Worm (Caenorhabditis elegans) whole organism, L4 larva: ENCODE data around the gene sto-2.

ENCODE experiments used
- D1046.2 ChIP-seq: fragments of 200-800 bp; sonication (Bioruptor generic); IDR thresholded peaks from 2 replicates; pipeline ENCODE4 v1.3.6; 2022; ENCODE audit warnings: missing genetic modification characterization, missing compliant biosample characterization
- F44E2.7 ChIP-seq: fragments of 200-800 bp; sonication (Bioruptor generic); IDR thresholded peaks from 2 replicates; pipeline ENCODE4 v2.1.2; 2022; ENCODE audit warnings: missing genetic modification characterization, missing compliant biosample characterization
- R02D3.7 ChIP-seq: fragments of 150-350 bp; sonication (generic microtip); optimal IDR thresholded peaks from 3 replicates; lab custom pipeline; 2014; ENCODE audit warnings: missing biosample characterization, missing genetic modification characterization
- T26A8.4 ChIP-seq: fragments of 200-800 bp; sonication (Bioruptor generic); IDR thresholded peaks from 2 replicates; pipeline ENCODE4 v1.3.6; 2022; ENCODE audit warnings: missing genetic modification characterization, missing compliant biosample characterization
- Y75B8A.6 ChIP-seq: fragments of 200-800 bp; sonication (Bioruptor generic); IDR thresholded peaks from 2 replicates; pipeline ENCODE4 v1.3.6; 2022; ENCODE audit warnings: missing genetic modification reagents, missing genetic modification characterization, missing compliant biosample characterization
- ZK337.2 ChIP-seq: fragments of 200-800 bp; sonication (Bioruptor generic); IDR thresholded peaks from 2 replicates; pipeline ENCODE4 v1.3.6; 2022; ENCODE audit warnings: missing genetic modification reagents, missing genetic modification characterization, missing compliant biosample characterization
- aha-1 ChIP-seq: fragments of 150-350 bp; peaks from one replicate; lab custom pipeline; 2014; ENCODE audit warnings: missing biosample characterization, missing genetic modification characterization
- arid-1 ChIP-seq: fragments of 200-800 bp; sonication (Bioruptor generic); conservative IDR thresholded peaks from 2 replicates; pipeline ENCODE4 v1.3.6; 2022; ENCODE audit warnings: missing genetic modification reagents, missing genetic modification characterization, missing compliant biosample characterization
- ceh-28 ChIP-seq: fragments of 150-350 bp; optimal IDR thresholded peaks from 2 replicates; lab custom pipeline; 2014; ENCODE audit warnings: missing biosample characterization, missing genetic modification reagents, missing genetic modification characterization
- ceh-44 ChIP-seq: fragments of 200-800 bp; sonication (Bioruptor generic); IDR thresholded peaks from 2 replicates; pipeline ENCODE4 v1.3.6; 2022; ENCODE audit warnings: missing genetic modification reagents, missing genetic modification characterization, missing compliant biosample characterization
- ceh-82 ChIP-seq: sonication (generic microtip); optimal IDR thresholded peaks from 2 replicates; lab custom pipeline; 2017; ENCODE audit warnings: missing biosample characterization, missing genetic modification characterization
- cey-2 ChIP-seq: sonication (generic microtip); optimal IDR thresholded peaks from 3 replicates; lab custom pipeline; 2017; ENCODE audit warnings: missing genetic modification characterization, mild to moderate bottlenecking, missing compliant biosample characterization, antibody characterized with exemption, borderline replicate concordance; ENCODE audit not compliant: insufficient read depth
- daf-16 ChIP-seq, 3 experiments: sonication (generic microtip); optimal IDR thresholded peaks; 2 replicates each; lab custom pipeline; 2016 to 2017; ENCODE audit warnings: missing genetic modification characterization in 3 of 3, missing genetic modification reagents in 3 of 3, mild to moderate bottlenecking in 2 of 3, missing compliant biosample characterization in 2 of 3, missing biosample characterization in 1 of 3, moderate library complexity in 1 of 3
- dmd-6 ChIP-seq: fragments of 200-800 bp; sonication (Bioruptor generic); IDR thresholded peaks from 2 replicates; pipeline ENCODE4 v1.3.6; 2022; ENCODE audit warnings: missing genetic modification reagents, missing genetic modification characterization, missing compliant biosample characterization
- dmd-8 ChIP-seq: fragments of 200-800 bp; sonication (Bioruptor generic); IDR thresholded peaks from 2 replicates; pipeline ENCODE4 v1.3.6; 2022; ENCODE audit warnings: missing genetic modification characterization, missing compliant biosample characterization
- dmd-9 ChIP-seq: fragments of 200-800 bp; sonication (Bioruptor generic); IDR thresholded peaks from 2 replicates; pipeline ENCODE4 v1.3.6; 2022; ENCODE audit warnings: missing genetic modification reagents, missing genetic modification characterization, missing compliant biosample characterization
- dpl-1 ChIP-seq: fragments of 150-350 bp; optimal IDR thresholded peaks from 2 replicates; lab custom pipeline; 2014; ENCODE audit warnings: missing biosample characterization, missing genetic modification reagents, missing genetic modification characterization
- duxl-1 ChIP-seq: sonication (generic microtip); optimal IDR thresholded peaks from 2 replicates; lab custom pipeline; 2016; ENCODE audit warnings: mild to moderate bottlenecking, missing genetic modification characterization, moderate library complexity, missing compliant biosample characterization; ENCODE audit not compliant: poor library complexity
- dve-1 ChIP-seq: sonication (generic microtip); optimal IDR thresholded peaks from 2 replicates; lab custom pipeline; 2017; ENCODE audit warnings: antibody characterized with exemption, mild to moderate bottlenecking, missing genetic modification characterization, missing compliant biosample characterization; ENCODE audit not compliant: insufficient read depth
- egl-27 ChIP-seq: sonication (generic microtip); optimal IDR thresholded peaks from 3 replicates; lab custom pipeline; 2017; ENCODE audit warnings: missing biosample characterization, missing genetic modification reagents, missing genetic modification characterization
- egl-43 ChIP-seq: fragments of 200-800 bp; sonication (Bioruptor generic); IDR thresholded peaks from 2 replicates; pipeline ENCODE4 v1.3.6; 2022; ENCODE audit warnings: missing genetic modification reagents, missing genetic modification characterization, missing compliant biosample characterization
- fkh-10 ChIP-seq: fragments of 150-350 bp; optimal IDR thresholded peaks from 2 replicates; lab custom pipeline; 2014; ENCODE audit warnings: missing biosample characterization, missing genetic modification reagents, missing genetic modification characterization
- hmg-1.1 ChIP-seq: fragments of 200-800 bp; sonication (Bioruptor generic); IDR thresholded peaks from 2 replicates; pipeline ENCODE4 v1.3.6; 2022; ENCODE audit warnings: missing genetic modification reagents, missing genetic modification characterization, missing compliant biosample characterization
- jun-1 ChIP-seq: fragments of 150-350 bp; optimal IDR thresholded peaks from 2 replicates; lab custom pipeline; 2014; ENCODE audit warnings: missing biosample characterization, missing genetic modification reagents, missing genetic modification characterization
- lin-29 ChIP-seq: fragments of 200-800 bp; sonication (Bioruptor generic); IDR thresholded peaks from 2 replicates; pipeline ENCODE4 v1.3.6; 2022; ENCODE audit warnings: missing genetic modification reagents, missing genetic modification characterization, missing compliant biosample characterization
- lin-39 ChIP-seq: fragments of 150-350 bp; optimal IDR thresholded peaks from 2 replicates; lab custom pipeline; 2014; ENCODE audit warnings: missing biosample characterization, missing genetic modification reagents, missing genetic modification characterization
- mdt-29 ChIP-seq: fragments of 200-800 bp; sonication (Bioruptor generic); IDR thresholded peaks from 2 replicates; pipeline ENCODE4 v1.3.6; 2022; ENCODE audit warnings: missing genetic modification reagents, missing genetic modification characterization, missing compliant biosample characterization
- mep-1 ChIP-seq: fragments of 150-350 bp; sonication (generic microtip); optimal IDR thresholded peaks from 3 replicates; lab custom pipeline; 2014; ENCODE audit warnings: missing biosample characterization, missing genetic modification characterization
- nhr-10 ChIP-seq: fragments of 150-350 bp; optimal IDR thresholded peaks from 2 replicates; lab custom pipeline; 2014; ENCODE audit warnings: missing biosample characterization, missing genetic modification characterization
- nhr-28 ChIP-seq: fragments of 150-350 bp; optimal IDR thresholded peaks from 2 replicates; lab custom pipeline; 2014; ENCODE audit warnings: missing biosample characterization, missing genetic modification characterization
- nhr-6 ChIP-seq: fragments of 150-350 bp; optimal IDR thresholded peaks from 2 replicates; lab custom pipeline; 2014; ENCODE audit warnings: missing biosample characterization, missing genetic modification characterization
- nhr-77 ChIP-seq: fragments of 150-350 bp; optimal IDR thresholded peaks from 2 replicates; lab custom pipeline; 2014; ENCODE audit warnings: missing biosample characterization, missing genetic modification characterization
- php-3 ChIP-seq: fragments of 200-800 bp; sonication (Bioruptor generic); IDR thresholded peaks from 2 replicates; pipeline ENCODE4 v1.3.6; 2022; ENCODE audit warnings: missing genetic modification reagents, missing genetic modification characterization, missing compliant biosample characterization
- pqm-1 ChIP-seq: sonication (generic microtip); optimal IDR thresholded peaks from 2 replicates; lab custom pipeline; 2017; ENCODE audit warnings: missing biosample characterization, missing genetic modification characterization
- sdz-12 ChIP-seq: fragments of 200-800 bp; sonication (Bioruptor generic); optimal IDR thresholded peaks from 2 replicates; lab custom pipeline; 2018; ENCODE audit warnings: mild to moderate bottlenecking, missing genetic modification characterization, missing compliant biosample characterization
- set-16 ChIP-seq: fragments of 200-800 bp; sonication (Bioruptor generic); IDR thresholded peaks from 2 replicates; pipeline ENCODE4 v1.3.6; 2022; ENCODE audit warnings: missing genetic modification reagents, missing genetic modification characterization, missing compliant biosample characterization
- spr-3 ChIP-seq: fragments of 200-800 bp; sonication (Bioruptor generic); optimal IDR thresholded peaks from 2 replicates; lab custom pipeline; 2018; ENCODE audit warnings: mild to moderate bottlenecking, missing genetic modification characterization, missing compliant biosample characterization
- unc-62 ChIP-seq, 3 experiments: fragments of 150-350 bp in 1 of 3; sonication (generic microtip); optimal IDR thresholded peaks in 2 of 3; peaks in 1 of 3; 1 replicate in 1 of 3; 2 replicates in 2 of 3; lab custom pipeline; 2014 to 2017; ENCODE audit warnings: missing biosample characterization in 3 of 3, missing genetic modification characterization in 3 of 3, missing genetic modification reagents in 3 of 3, missing genotype in 1 of 3
- vab-7 ChIP-seq: fragments of 200-800 bp; sonication (Bioruptor generic); IDR thresholded peaks from 2 replicates; pipeline ENCODE4 v1.3.6; 2022; ENCODE audit warnings: missing genetic modification reagents, missing genetic modification characterization, missing compliant biosample characterization
- zag-1 ChIP-seq: fragments of 150-350 bp; optimal IDR thresholded peaks from 2 replicates; lab custom pipeline; 2014; ENCODE audit warnings: missing biosample characterization, missing genetic modification characterization
- zfp-3 ChIP-seq: fragments of 200-800 bp; sonication (Bioruptor generic); conservative IDR thresholded peaks from 2 replicates; pipeline ENCODE4 v1.3.6; 2022; ENCODE audit warnings: missing genetic modification reagents, missing genetic modification characterization, missing compliant biosample characterization
- zip-11 ChIP-seq: fragments of 200-800 bp; sonication (Bioruptor generic); IDR thresholded peaks from 2 replicates; pipeline ENCODE4 v1.3.6; 2022; ENCODE audit warnings: missing genetic modification characterization, missing compliant biosample characterization
- ztf-11 ChIP-seq: fragments of 150-350 bp; optimal IDR thresholded peaks from 2 replicates; lab custom pipeline; 2014; ENCODE audit warnings: missing biosample characterization, missing genetic modification characterization
- ztf-7 ChIP-seq: fragments of 150-350 bp; optimal IDR thresholded peaks from 2 replicates; lab custom pipeline; 2014; ENCODE audit warnings: missing biosample characterization, missing genetic modification characterization

The sto-2 gene

ce11 chrX:5368220-5368619 is 45.0 kb upstream of the sto-2 start, which contains the start of gene jkk-1 (continued):
- TF ChIP-seq fkh-10 (peak; percentile 78), mdt-29 (GFP tag; lab: Robert Waterston, UW) (no peak), ZK337.2 (no peak), ceh-28 (tag; lab: Kevin White, UChicago) (no peak), ceh-82 (no peak), lin-39 (tag; lab: Kevin White, UChicago) (no peak), duxl-1 (tag; lab: Kevin White, UChicago) (no peak), unc-62 (GFP tag; optimal IDR thresholded peaks at IDR 0.05 in 1 of 2; lab: Kevin White, UChicago) (peak in 1 of 2 experiments; percentile 97), unc-62 (tag; optimal IDR thresholded peaks at IDR 0.05; lab: Kevin White, UChicago) (no peak), dpl-1 (GFP tag; lab: Kevin White, UChicago) (no peak), egl-43 (GFP tag; lab: Robert Waterston, UW) (0 out of 2 replicates have a peak, but pooled peaks have one; percentile 44), spr-3 (GFP tag; lab: Kevin White, UChicago) (no peak), arid-1 (0 out of 2 replicates have a peak, but pooled peaks have one; percentile 24), hmg-1.1 (GFP tag; lab: Robert Waterston, UW) (peak; percentile 75), lin-29 (GFP tag; lab: Robert Waterston, UW) (no peak), dmd-6 (peak; percentile 13; the same call in 1 of the 2 replicates), jun-1 (tag; lab: Kevin White, UChicago) (no peak), aha-1 (tag; lab: Kevin White, UChicago) (peak; percentile 90), set-16 (GFP tag; lab: Robert Waterston, UW) (peak; percentile 57), nhr-10 (tag; lab: Kevin White, UChicago) (no peak)

- no peak for TF ChIP-seq dve-1
- TF ChIP-seq sdz-12 (GFP tag; lab: Kevin White, UChicago): no peak
- no peak for TF ChIP-seq arid-1
- TF ChIP-seq unc-62 (GFP tag; optimal IDR thresholded peaks at IDR 0.05 in 1 of 2; lab: Kevin White, UChicago): no peak
- no peak for TF ChIP-seq unc-62 (tag; optimal IDR thresholded peaks at IDR 0.05; lab: Kevin White, UChicago)
- no peak for TF ChIP-seq D1046.2
- no peak for TF ChIP-seq pqm-1
- no peak for TF ChIP-seq nhr-6 (tag; lab: Kevin White, UChicago)
- TF ChIP-seq zip-11 (GFP tag; lab: Robert Waterston, UW): no peak
- no peak for TF ChIP-seq F44E2.7 (GFP tag; lab: Robert Waterston, UW)
- TF ChIP-seq R02D3.7: no peak
- no peak for TF ChIP-seq dmd-8 (GFP tag; lab: Robert Waterston, UW)
- no peak for TF ChIP-seq vab-7 (GFP tag; lab: Robert Waterston, UW)
- TF ChIP-seq duxl-1 (tag; lab: Kevin White, UChicago): no peak
- TF ChIP-seq Y75B8A.6 (GFP tag; lab: Robert Waterston, UW): no peak
- TF ChIP-seq ceh-44 (GFP tag; lab: Robert Waterston, UW): no peak
- no peak for TF ChIP-seq mep-1 (tag; lab: Kevin White, UChicago)
- no peak for TF ChIP-seq cey-2 (tag; lab: Kevin White, UChicago)
- TF ChIP-seq ztf-11 (tag; lab: Kevin White, UChicago): no peak
- no peak for TF ChIP-seq dmd-6
- TF ChIP-seq zag-1: no peak
Observed at ce11 chrX:5366613-5367012, 43.4 kb upstream of the sto-2 start.

- TF ChIP-seq T26A8.4 (GFP tag; lab: Robert Waterston, UW): no peak
- TF ChIP-seq nhr-77 (tag; lab: Kevin White, UChicago): peak; percentile 34
- TF ChIP-seq dmd-6: 0 out of 2 replicates have a peak, but pooled peaks have one; percentile 6
- TF ChIP-seq pqm-1: peak; percentile 53
- TF ChIP-seq dve-1: peak; percentile 35
- no peak for TF ChIP-seq ztf-7
- no peak for TF ChIP-seq egl-27 (tag; lab: Kevin White, UChicago)
- TF ChIP-seq daf-16 (GFP tag; optimal IDR thresholded peaks at IDR 0.05; lab: Kevin White, UChicago): no peak
- peak; percentile 76 for TF ChIP-seq daf-16 (tag; optimal IDR thresholded peaks at IDR 0.05; lab: Kevin White, UChicago)
- TF ChIP-seq php-3 (GFP tag; lab: Robert Waterston, UW): 0 out of 2 replicates have a peak, but pooled peaks have one; percentile 44
- TF ChIP-seq dmd-9 (GFP tag; lab: Robert Waterston, UW): no peak
- peak; percentile 52 for TF ChIP-seq nhr-28 (tag; lab: Kevin White, UChicago)
- TF ChIP-seq zfp-3 (GFP tag; lab: Robert Waterston, UW): no peak
Observed at ce11 chrX:5365437-5365836, 42.2 kb upstream of the sto-2 start, which contains the start of gene F35C8.5. F35C8.5 (plus strand) TSS chrX:5365813.
